Worm (Caenorhabditis elegans) whole organism, late embryonic: ENCODE data around the gene K02F3.2.

ENCODE experiments used
- ceh-19 ChIP-seq: fragments of 200-800 bp; sonication (Bioruptor generic); optimal IDR thresholded peaks from 2 replicates; lab custom pipeline; 2018; ENCODE audit warnings: mild to moderate bottlenecking, missing genetic modification characterization, missing compliant biosample characterization
- che-1 ChIP-seq: sonication (generic microtip); optimal IDR thresholded peaks from 2 replicates; lab custom pipeline; 2016; ENCODE audit warnings: mild to moderate bottlenecking, missing genetic modification characterization, missing compliant biosample characterization
- dmd-4 ChIP-seq: sonication (generic microtip); optimal IDR thresholded peaks from 2 replicates; lab custom pipeline; 2016; ENCODE audit warnings: borderline replicate concordance, missing genetic modification characterization, missing compliant biosample characterization
- lin-11 ChIP-seq: fragments of 200-800 bp; sonication (Bioruptor generic); optimal IDR thresholded peaks from 2 replicates; lab custom pipeline; 2018; ENCODE audit warnings: mild to moderate bottlenecking, missing genetic modification characterization, missing compliant biosample characterization
- nhr-11 ChIP-seq: fragments of 150-350 bp; optimal IDR thresholded peaks from 2 replicates; lab custom pipeline; 2014; ENCODE audit warnings: missing biosample characterization, missing genetic modification characterization
- pqm-1 ChIP-seq: sonication (generic microtip); optimal IDR thresholded peaks from 2 replicates; lab custom pipeline; 2016; ENCODE audit warnings: missing genetic modification characterization, missing compliant biosample characterization
- tbx-2 ChIP-seq: sonication (generic microtip); optimal IDR thresholded peaks from 2 replicates; lab custom pipeline; 2016; ENCODE audit warnings: missing genetic modification characterization, missing compliant biosample characterization
- zip-5 ChIP-seq: sonication (generic microtip); optimal IDR thresholded peaks from 2 replicates; lab custom pipeline; 2016; ENCODE audit warnings: missing genetic modification characterization, missing compliant biosample characterization

ce11 chrIII:842630-843029, 3.0 kb upstream of the K02F3.2 start, which contains the start of gene far-8:
- TF ChIP-seq ceh-19 (GFP tag; lab: Kevin White, UChicago), result no peak
- TF ChIP-seq nhr-11 (tag; lab: Kevin White, UChicago), result no peak
- TF ChIP-seq zip-5 (tag; lab: Kevin White, UChicago), result no peak
- TF ChIP-seq tbx-2 (tag; lab: Kevin White, UChicago), result no peak
- TF ChIP-seq lin-11 (tag; lab: Kevin White, UChicago), result no peak
- no peak for TF ChIP-seq pqm-1 (tag; lab: Kevin White, UChicago)
- TF ChIP-seq che-1 (tag; lab: Kevin White, UChicago), result no peak
- TF ChIP-seq dmd-4 (tag; lab: Kevin White, UChicago), result no peak
